Fruit fly (Drosophila melanogaster) Kc167 (cell line): ENCODE data around the gene Hsp70Aa.
"Not testable (repeated sequence)": the region's sequence is repeated elsewhere in the genome, so short reads cannot be mapped to it uniquely, and the experiment has no call there.

Experiments
- Myc ChIP-seq: fragments of >200 bp; optimal IDR thresholded peaks from 2 replicates; lab custom pipeline; 2017; ENCODE audit warnings: missing external identifiers
- Sin3A ChIP-seq: fragments of >200 bp; optimal IDR thresholded peaks from 2 replicates; lab custom pipeline; 2018; ENCODE audit warnings: missing external identifiers
- h ChIP-seq: fragments of >200 bp; optimal IDR thresholded peaks from 3 replicates; lab custom pipeline; 2018; ENCODE audit warnings: missing external identifiers
- insv ChIP-seq: fragments of >200 bp; optimal IDR thresholded peaks from 3 replicates; lab custom pipeline; 2018; ENCODE audit warnings: missing external identifiers
- psq ChIP-seq: fragments of >200 bp; optimal IDR thresholded peaks from 2 replicates; lab custom pipeline; 2017; ENCODE audit warnings: missing external identifiers
- ttk ChIP-seq: sonication (Bioruptor generic); optimal IDR thresholded peaks from 2 replicates; lab custom pipeline; 2017; ENCODE audit warnings: missing external identifiers

The Hsp70Aa gene

dm6 chr3R:11956444-11956843 lies at the start of gene Hsp70Aa:
Gene Hsp70Aa (minus strand): TSS chr3R:11956544.
- not testable (repeated sequence) for TF ChIP-seq ttk (lab: Kevin White, UChicago); insv (lab: Kevin White, UChicago); h

DNA sequence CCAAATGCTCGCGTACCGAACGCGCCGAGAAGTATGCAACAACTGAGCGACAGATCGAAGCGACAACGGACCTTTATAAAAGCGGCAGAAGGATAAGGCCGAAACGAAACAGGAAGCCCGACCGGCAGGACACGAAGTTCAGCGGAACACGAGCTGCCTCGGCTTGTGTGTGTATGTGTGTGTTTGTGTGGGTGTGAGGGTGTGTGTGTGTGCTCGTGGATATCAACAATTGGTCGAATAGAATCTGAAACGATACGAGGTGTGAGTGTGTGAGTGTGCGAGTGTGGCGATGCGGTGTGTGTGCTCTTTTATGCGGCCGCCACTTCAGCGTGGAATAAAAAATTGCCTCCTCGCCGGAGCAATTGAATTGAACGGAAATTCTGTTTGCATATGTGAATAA lies 49.1 kb upstream of the Hsp70Aa start, which contains the start of gene Tk:
Gene Tk (minus strand): TSS at position 57 of the 400 bp plus-strand sequence.
- TF ChIP-seq insv (lab: Kevin White, UChicago): no peak
- TF ChIP-seq ttk (lab: Kevin White, UChicago): no peak
- no peak for TF ChIP-seq h
- no peak for TF ChIP-seq psq (lab: Kevin White, UChicago)
- TF ChIP-seq Myc (lab: Kevin White, UChicago): no peak
- no peak for TF ChIP-seq Sin3A (lab: Kevin White, UChicago)

DNA sequence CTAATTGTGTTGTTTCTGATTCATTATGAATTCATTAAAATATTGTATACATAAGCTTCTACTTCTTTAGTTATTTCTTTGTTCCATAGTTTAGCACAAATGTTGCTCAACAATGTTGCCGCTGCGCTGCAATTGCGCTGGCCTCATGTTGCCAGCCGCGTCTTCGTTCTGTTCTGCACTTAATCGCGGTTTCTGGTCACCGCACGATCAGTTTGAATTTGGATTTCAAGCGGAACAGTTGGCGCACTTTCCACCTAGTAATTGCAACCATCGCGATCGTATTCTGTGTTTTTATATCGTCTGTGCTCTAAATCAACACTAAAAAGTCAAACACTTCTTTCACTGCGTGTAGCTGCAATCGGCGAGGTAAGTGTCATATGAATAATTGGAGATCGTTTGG lies 42.7 kb upstream of the Hsp70Aa start, which contains the start of gene Ect3:
Gene Ect3 (plus strand): TSS at position 205 of the 400 bp plus-strand sequence.
- TF ChIP-seq Sin3A (lab: Kevin White, UChicago): no peak
- TF ChIP-seq h: no peak
- no peak for TF ChIP-seq Myc (lab: Kevin White, UChicago)
- no peak for TF ChIP-seq insv (lab: Kevin White, UChicago)
- TF ChIP-seq ttk (lab: Kevin White, UChicago): no peak
- no peak for TF ChIP-seq psq (lab: Kevin White, UChicago)

- TF ChIP-seq Sin3A (lab: Kevin White, UChicago) (no peak), Myc (lab: Kevin White, UChicago) (no peak), insv (lab: Kevin White, UChicago) (no peak), ttk (lab: Kevin White, UChicago) (no peak), h (no peak), psq (lab: Kevin White, UChicago) (no peak)
These were observed 41.8 kb upstream of the Hsp70Aa start for dm6 chr3R:11998130-11998529.

- TF ChIP-seq Sin3A (lab: Kevin White, UChicago): no peak
- TF ChIP-seq h: no peak
- no peak for TF ChIP-seq psq (lab: Kevin White, UChicago)
- no peak for TF ChIP-seq ttk (lab: Kevin White, UChicago)
- TF ChIP-seq Myc (lab: Kevin White, UChicago): no peak
- no peak for TF ChIP-seq insv (lab: Kevin White, UChicago)
These were observed 36.8 kb upstream of the Hsp70Aa start, which contains the start of gene mfas for dm6 chr3R:11992934-11993670. Gene mfas (minus strand): TSS chr3R:11993315.

dm6 chr3R:11991538-11992164 lies 35.3 kb upstream of the Hsp70Aa start:
- TF ChIP-seq psq (lab: Kevin White, UChicago) (no peak), h (no peak), Myc (lab: Kevin White, UChicago) (no peak), Sin3A (lab: Kevin White, UChicago) (no peak), ttk (lab: Kevin White, UChicago) (no peak), insv (lab: Kevin White, UChicago) (no peak)

DNA sequence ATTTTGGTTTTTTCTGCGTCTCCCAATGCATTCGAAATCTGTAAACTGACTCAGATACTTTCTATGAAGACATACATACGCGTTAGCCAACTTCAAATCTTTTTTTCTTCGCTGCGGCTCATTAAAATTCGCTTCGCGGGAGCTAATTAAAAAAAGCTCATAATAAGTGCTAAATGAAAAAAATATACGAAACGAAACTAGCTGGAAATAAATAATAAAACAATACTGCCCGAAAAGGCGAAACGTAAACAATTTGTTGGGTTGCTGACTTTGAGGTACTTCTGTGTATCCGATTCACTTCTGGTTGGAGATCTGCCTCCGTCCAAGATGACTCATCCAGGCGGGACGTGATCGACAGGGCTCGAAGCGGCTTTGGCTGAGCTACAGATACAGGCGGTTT lies 33.7 kb upstream of the Hsp70Aa start:
- TF ChIP-seq ttk (lab: Kevin White, UChicago) (no peak), insv (lab: Kevin White, UChicago) (no peak)

- TF ChIP-seq h: no peak
- TF ChIP-seq Myc (lab: Kevin White, UChicago): no peak
- TF ChIP-seq Sin3A (lab: Kevin White, UChicago): no peak
- TF ChIP-seq ttk (lab: Kevin White, UChicago): no peak
- no peak for TF ChIP-seq insv (lab: Kevin White, UChicago)
- TF ChIP-seq psq (lab: Kevin White, UChicago): no peak
These were observed 32.9 kb upstream of the Hsp70Aa start for dm6 chr3R:11989206-11989605.

- TF ChIP-seq h: no peak
These were observed 28.5 kb upstream of the Hsp70Aa start for dm6 chr3R:11984862-11985261.

DNA sequence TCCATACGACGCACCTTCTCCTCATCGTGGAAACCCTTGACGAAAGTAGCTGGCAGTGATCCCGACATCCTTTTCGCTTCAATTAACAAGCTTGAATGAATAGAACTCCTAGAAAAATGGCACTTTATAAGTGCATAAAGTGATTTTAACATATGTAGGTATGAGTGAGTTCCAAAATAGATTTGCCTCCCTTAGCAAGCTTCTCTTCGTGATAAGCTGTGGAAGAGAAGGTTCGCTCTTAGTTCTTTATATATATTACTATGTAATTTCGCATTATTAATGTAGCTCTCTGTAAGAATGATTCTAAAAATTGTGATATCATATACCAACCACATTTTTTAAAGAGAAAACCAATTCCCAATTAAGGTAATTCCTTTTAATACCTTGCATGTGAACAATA lies 28.1 kb upstream of the Hsp70Aa start, which contains the start of gene CG3397:
Gene CG3397 (minus strand): TSS at position 101 of the 400 bp plus-strand sequence.
- no peak for TF ChIP-seq insv (lab: Kevin White, UChicago)
- TF ChIP-seq Sin3A (lab: Kevin White, UChicago): no peak
- TF ChIP-seq Myc (lab: Kevin White, UChicago): no peak

DNA sequence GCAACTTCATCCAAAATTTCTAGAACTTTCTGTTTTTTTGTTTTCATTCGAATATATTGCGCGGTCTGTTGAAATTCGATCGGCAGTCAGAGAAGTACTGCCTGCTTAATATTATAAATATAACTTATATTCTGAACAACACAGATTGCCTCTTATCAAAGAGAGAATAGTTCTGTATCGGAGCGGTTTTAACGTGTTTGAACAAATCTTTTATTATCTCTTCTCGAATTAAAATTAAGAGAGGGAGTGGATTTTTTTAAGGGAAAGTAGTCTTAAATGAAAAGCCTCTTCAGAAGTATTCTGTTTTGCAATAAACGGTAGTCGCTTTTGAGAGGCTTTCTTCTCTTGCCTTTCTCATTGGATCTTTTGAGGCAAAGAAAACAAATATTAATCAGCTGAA lies 26.2 kb upstream of the Hsp70Aa start:
- TF ChIP-seq insv (lab: Kevin White, UChicago) (no peak), Sin3A (lab: Kevin White, UChicago) (no peak), Myc (lab: Kevin White, UChicago) (no peak), ttk (lab: Kevin White, UChicago) (no peak), psq (lab: Kevin White, UChicago) (no peak), h (no peak)

- TF ChIP-seq Myc (lab: Kevin White, UChicago): no peak
- TF ChIP-seq insv (lab: Kevin White, UChicago): no peak
These were observed 25.6 kb upstream of the Hsp70Aa start, which contains the start of gene CG12224 for dm6 chr3R:11981962-11982361. Gene CG12224 (minus strand): TSS chr3R:11982062.
